Worm (Caenorhabditis elegans): ENCODE data around the gene cyp-33E2.

Gene cyp-33E2

ce11 chrIV:8587605-8588004 is 24.5 kb upstream of the cyp-33E2 start:
- TF ChIP-seq nhr-21 (tag; optimal IDR thresholded peaks at IDR 0.05) (no peak), unc-55 (GFP tag; optimal IDR thresholded peaks at IDR 0.05) (no peak), sma-9 (GFP tag; optimal IDR thresholded peaks at IDR 0.05) (peak; percentile 16), sma-9 (tag; optimal IDR thresholded peaks at IDR 0.05) (no peak), nhr-6 (tag; optimal IDR thresholded peaks at IDR 0.05) (no peak), crh-2 (tag; optimal IDR thresholded peaks at IDR 0.05) (peak; percentile 45), ama-1 (optimal IDR thresholded peaks at IDR 0.05) (no peak), elt-3 (tag; optimal IDR thresholded peaks at IDR 0.05) (no peak), fos-1 (tag; optimal IDR thresholded peaks at IDR 0.05) (no peak), C34F6.9 (tag; optimal IDR thresholded peaks at IDR 0.05) (peak; percentile 29), nhr-10 (tag; optimal IDR thresholded peaks at IDR 0.05) (no peak), ztf-11 (tag; optimal IDR thresholded peaks at IDR 0.05) (no peak), skn-1 (tag; optimal IDR thresholded peaks at IDR 0.05) (no peak)

- TF ChIP-seq unc-39 (tag; optimal IDR thresholded peaks at IDR 0.05) (no peak), crh-2 (tag; optimal IDR thresholded peaks at IDR 0.05) (no peak), blmp-1 (tag; optimal IDR thresholded peaks at IDR 0.05; ENCODE audit: insufficient read depth) (no peak), Y55F3AM.14 (GFP tag; optimal IDR thresholded peaks at IDR 0.05) (no peak), skn-1 (tag; optimal IDR thresholded peaks at IDR 0.05) (no peak), nhr-129 (tag; optimal IDR thresholded peaks at IDR 0.05) (no peak), sma-3 (GFP tag; optimal IDR thresholded peaks at IDR 0.05) (no peak), mbf-1 (tag; optimal IDR thresholded peaks at IDR 0.05) (no peak), mab-5 (tag; optimal IDR thresholded peaks at IDR 0.05) (no peak), elt-3 (tag; optimal IDR thresholded peaks at IDR 0.05) (no peak), ceh-16 (tag; optimal IDR thresholded peaks at IDR 0.05) (no peak), C34F6.9 (tag; optimal IDR thresholded peaks at IDR 0.05) (no peak), lsy-2 (tag; optimal IDR thresholded peaks at IDR 0.05) (no peak), ztf-4 (tag; optimal IDR thresholded peaks at IDR 0.05) (no peak), mdl-1 (tag; optimal IDR thresholded peaks at IDR 0.05) (no peak), F13H6.1 (tag; optimal IDR thresholded peaks at IDR 0.05) (no peak), nhr-21 (tag; optimal IDR thresholded peaks at IDR 0.05) (no peak), fos-1 (tag; optimal IDR thresholded peaks at IDR 0.05) (no peak), R02D3.7 (tag; optimal IDR thresholded peaks at IDR 0.05) (no peak), sem-4 (tag; optimal IDR thresholded peaks at IDR 0.05) (no peak)
Observed at ce11 chrIV:8595317-8595716, 16.8 kb upstream of the cyp-33E2 start, which contains the start of gene Y59H11AR.3. Gene Y59H11AR.3 (minus strand): TSS chrIV:8595417.

ce11 chrIV:8595767-8596166 is 16.4 kb upstream of the cyp-33E2 start, which contains the start of gene clec-181:
Gene clec-181 (plus strand): TSS chrIV:8596067.
- TF ChIP-seq gmeb-1 (tag; optimal IDR thresholded peaks at IDR 0.05), result no peak
- TF ChIP-seq unc-39 (tag; optimal IDR thresholded peaks at IDR 0.05), result no peak
- TF ChIP-seq nhr-11 (tag; optimal IDR thresholded peaks at IDR 0.05), result no peak
- TF ChIP-seq ama-1 (optimal IDR thresholded peaks at IDR 0.05), result no peak
- no peak for TF ChIP-seq unc-55 (GFP tag; optimal IDR thresholded peaks at IDR 0.05)
- no peak for TF ChIP-seq nhr-10 (tag; optimal IDR thresholded peaks at IDR 0.05)
- no peak for TF ChIP-seq nhr-237 (tag; optimal IDR thresholded peaks at IDR 0.05)
- no peak for TF ChIP-seq sma-9 (GFP tag; optimal IDR thresholded peaks at IDR 0.05)
- no peak for TF ChIP-seq sma-9 (tag; optimal IDR thresholded peaks at IDR 0.05)
- no peak for TF ChIP-seq lin-13 (GFP tag; optimal IDR thresholded peaks at IDR 0.05)
- TF ChIP-seq Y55F3AM.14 (GFP tag; optimal IDR thresholded peaks at IDR 0.05), result no peak
- TF ChIP-seq lsy-2 (tag; optimal IDR thresholded peaks at IDR 0.05), result no peak
- TF ChIP-seq lin-39 (tag; optimal IDR thresholded peaks at IDR 0.05), result no peak
- no peak for TF ChIP-seq mbf-1 (tag; optimal IDR thresholded peaks at IDR 0.05)
- TF ChIP-seq unc-62 (GFP tag; optimal IDR thresholded peaks at IDR 0.05), result no peak
- TF ChIP-seq mdl-1 (tag; optimal IDR thresholded peaks at IDR 0.05), result no peak
- no peak for TF ChIP-seq ceh-16 (tag; optimal IDR thresholded peaks at IDR 0.05)
- no peak for TF ChIP-seq dmd-4 (tag; optimal IDR thresholded peaks at IDR 0.05)
- TF ChIP-seq sma-3 (GFP tag; optimal IDR thresholded peaks at IDR 0.05), result no peak

ce11 chrIV:8597504-8597903 is 14.6 kb upstream of the cyp-33E2 start:
- TF ChIP-seq Y55F3AM.14 (GFP tag; optimal IDR thresholded peaks at IDR 0.05) (no peak), crh-2 (tag; optimal IDR thresholded peaks at IDR 0.05) (peak; percentile 5), C34F6.9 (tag; optimal IDR thresholded peaks at IDR 0.05) (peak; percentile 54), snpc-4 (tag; optimal IDR thresholded peaks at IDR 0.05) (no peak), lsy-2 (tag; optimal IDR thresholded peaks at IDR 0.05) (peak; percentile 8 to 57), ztf-4 (tag; optimal IDR thresholded peaks at IDR 0.05) (no peak), nhr-237 (tag; optimal IDR thresholded peaks at IDR 0.05) (no peak), F13H6.1 (tag; optimal IDR thresholded peaks at IDR 0.05) (no peak), blmp-1 (tag; optimal IDR thresholded peaks at IDR 0.05; ENCODE audit: insufficient read depth) (peak; percentile 1), nhr-129 (tag; optimal IDR thresholded peaks at IDR 0.05) (peak; percentile 24), unc-55 (GFP tag; optimal IDR thresholded peaks at IDR 0.05) (peak; percentile 56), sma-9 (GFP tag; optimal IDR thresholded peaks at IDR 0.05) (peak; percentile 52), sma-9 (tag; optimal IDR thresholded peaks at IDR 0.05) (no peak), gmeb-1 (tag; optimal IDR thresholded peaks at IDR 0.05) (peak; percentile 13)

Data from whole organism, L2 larva.